Fruit fly (Drosophila melanogaster) whole organism, embryonic: ENCODE measurements around the gene TotM.
A peak's percentile ranks its signal among the peaks of the same experiment; 100 is the strongest.

Experiments used
- C15 ChIP-seq: fragments of 200-800 bp; sonication (Bioruptor generic); IDR thresholded peaks from 3 replicates; pipeline ENCODE4 v1.3.6; 2022; ENCODE audit warnings: missing biosample characterization, missing genetic modification characterization
- CG10979 ChIP-seq: fragments of 200-800 bp; sonication (Bioruptor generic); optimal IDR thresholded peaks from 2 replicates; lab custom pipeline; 2018; ENCODE audit warnings: missing biosample characterization, mild to moderate bottlenecking, missing genetic modification characterization, moderate library complexity
- CG12391 ChIP-seq: fragments of 200-800 bp; sonication (Bioruptor generic); optimal IDR thresholded peaks from 3 replicates; lab custom pipeline; 2018; ENCODE audit warnings: missing biosample characterization, mild to moderate bottlenecking, missing genetic modification characterization, moderate library complexity
- CG12659 ChIP-seq: fragments of 200-800 bp; sonication (Bioruptor generic); optimal IDR thresholded peaks from 3 replicates; lab custom pipeline; 2017; ENCODE audit warnings: mild to moderate bottlenecking, missing biosample characterization, missing genetic modification reagents, missing genetic modification characterization
- CG13894 ChIP-seq: fragments of 200-800 bp; sonication (Bioruptor generic); optimal IDR thresholded peaks from 3 replicates; lab custom pipeline; 2018; ENCODE audit warnings: missing biosample characterization, mild to moderate bottlenecking, missing genetic modification characterization, moderate library complexity
- CG14667 ChIP-seq: fragments of 200-800 bp; sonication (Bioruptor generic); IDR thresholded peaks from 2 replicates; pipeline ENCODE4 v1.3.6; 2022; ENCODE audit warnings: missing biosample characterization, missing genetic modification characterization
- CG1602 ChIP-seq: fragments of 200-800 bp; sonication (Bioruptor generic); optimal IDR thresholded peaks from 3 replicates; lab custom pipeline; 2016; ENCODE audit warnings: missing biosample characterization, missing genetic modification characterization
- CG17612 ChIP-seq: fragments of 200-800 bp; sonication (Bioruptor generic); IDR thresholded peaks from 2 replicates; pipeline ENCODE4 v1.3.6; 2022; ENCODE audit warnings: missing biosample characterization, missing genetic modification characterization
- CG17802 ChIP-seq: fragments of 200-800 bp; sonication (Bioruptor generic); optimal IDR thresholded peaks from 2 replicates; lab custom pipeline; 2018; ENCODE audit warnings: missing biosample characterization, mild to moderate bottlenecking, missing genetic modification characterization, moderate library complexity
- CG17829 ChIP-seq: fragments of 200-800 bp; optimal IDR thresholded peaks from 2 replicates; lab custom pipeline; 2019; ENCODE audit warnings: missing biosample characterization, mild to moderate bottlenecking, missing genetic modification characterization, moderate library complexity
- CG18262 ChIP-seq: fragments of 200-800 bp; optimal IDR thresholded peaks from 3 replicates; lab custom pipeline; 2019; ENCODE audit warnings: missing biosample characterization, mild to moderate bottlenecking, missing genetic modification characterization, moderate library complexity
- CG18619 ChIP-seq: fragments of 200-800 bp; sonication (Bioruptor generic); optimal IDR thresholded peaks from 3 replicates; lab custom pipeline; 2017; ENCODE audit warnings: missing biosample characterization, mild to moderate bottlenecking, missing genetic modification characterization
- CG2129 ChIP-seq: fragments of 200-800 bp; sonication (Bioruptor generic); IDR thresholded peaks from 2 replicates; pipeline ENCODE4 v1.3.6; 2022; ENCODE audit warnings: missing biosample characterization, missing genetic modification characterization; ENCODE audit not compliant: partially characterized antibody
- CG2678 ChIP-seq: fragments of 200-800 bp; sonication (Bioruptor generic); optimal IDR thresholded peaks from 3 replicates; lab custom pipeline; 2019; ENCODE audit warnings: missing biosample characterization, mild to moderate bottlenecking, missing genetic modification characterization, moderate library complexity
- CG2712 ChIP-seq: fragments of 200-800 bp; optimal IDR thresholded peaks from 3 replicates; lab custom pipeline; 2019; ENCODE audit warnings: missing biosample characterization, mild to moderate bottlenecking, missing genetic modification characterization, moderate library complexity
- CG30403 ChIP-seq: fragments of 200-800 bp; sonication (Bioruptor generic); optimal IDR thresholded peaks from 3 replicates; lab custom pipeline; 2016; ENCODE audit warnings: missing biosample characterization, missing genetic modification characterization
- CG32772 ChIP-seq: fragments of 200-800 bp; sonication (Bioruptor generic); IDR thresholded peaks from 2 replicates; pipeline ENCODE4 v1.3.6; 2022; ENCODE audit warnings: missing biosample characterization, missing genetic modification characterization
- CG4707 ChIP-seq: fragments of 200-800 bp; sonication (Bioruptor generic); optimal IDR thresholded peaks from 2 replicates; lab custom pipeline; 2018; ENCODE audit warnings: missing biosample characterization, mild to moderate bottlenecking, missing genetic modification characterization, moderate library complexity
- CG4820 ChIP-seq: fragments of 200-800 bp; sonication (Bioruptor generic); optimal IDR thresholded peaks from 3 replicates; lab custom pipeline; 2016; ENCODE audit warnings: missing biosample characterization, missing genetic modification characterization
- CG7556 ChIP-seq: fragments of 200-800 bp; sonication (Bioruptor generic); optimal IDR thresholded peaks from 2 replicates; lab custom pipeline; 2017; ENCODE audit warnings: missing biosample characterization, mild to moderate bottlenecking, missing genetic modification characterization
- CG8089 ChIP-seq: fragments of 200-800 bp; sonication (Bioruptor generic); optimal IDR thresholded peaks from 3 replicates; lab custom pipeline; 2016; ENCODE audit warnings: missing biosample characterization, missing genetic modification characterization
- CG8924 ChIP-seq: fragments of 200-800 bp; optimal IDR thresholded peaks from 3 replicates; lab custom pipeline; 2019; ENCODE audit warnings: missing biosample characterization, mild to moderate bottlenecking, missing genetic modification characterization, moderate library complexity
- CHES-1-like ChIP-seq: fragments of 200-800 bp; sonication (Bioruptor generic); optimal IDR thresholded peaks from 2 replicates; lab custom pipeline; 2016; ENCODE audit warnings: missing biosample characterization, missing genetic modification characterization
- CTCF ChIP-seq: fragments of 200-800 bp; sonication (Bioruptor generic); optimal IDR thresholded peaks from 2 replicates; lab custom pipeline; 2017; ENCODE audit warnings: missing biosample characterization, mild to moderate bottlenecking, missing genetic modification characterization, moderate library complexity
- Camta ChIP-seq: fragments of 200-800 bp; sonication (Bioruptor generic); optimal IDR thresholded peaks from 2 replicates; lab custom pipeline; 2016; ENCODE audit warnings: missing biosample characterization, missing genetic modification characterization
- GATAe ChIP-seq: fragments of 200-800 bp; sonication (Bioruptor generic); conservative IDR thresholded peaks from 2 replicates; pipeline ENCODE4 v1.3.6; 2022; ENCODE audit warnings: missing biosample characterization, missing genetic modification characterization
- MESR4 ChIP-seq: fragments of 200-800 bp; sonication (Bioruptor generic); optimal IDR thresholded peaks from 2 replicates; lab custom pipeline; 2018; ENCODE audit warnings: missing biosample characterization, mild to moderate bottlenecking, missing genetic modification characterization, moderate library complexity
- Med ChIP-seq: fragments of 200-800 bp; sonication (Bioruptor generic); peaks from one replicate; lab custom pipeline; 2016; ENCODE audit warnings: missing biosample characterization, missing genetic modification characterization, mild to moderate bottlenecking, inconsistent platforms, moderate library complexity
- Sin3A ChIP-seq: fragments of >200 bp; optimal IDR thresholded peaks from 2 replicates; lab custom pipeline; 2018
- Ssrp ChIP-seq: fragments of 200-800 bp; sonication (Bioruptor generic); optimal IDR thresholded peaks from 2 replicates; lab custom pipeline; 2018; ENCODE audit warnings: missing biosample characterization, mild to moderate bottlenecking, missing genetic modification characterization, moderate library complexity
- Tbp ChIP-seq: fragments of >200 bp; optimal IDR thresholded peaks from 2 replicates; lab custom pipeline; 2018; ENCODE audit warnings: missing biosample characterization, missing genetic modification characterization
- amos ChIP-seq: fragments of 200-800 bp; sonication (Bioruptor generic); IDR thresholded peaks from 2 replicates; pipeline ENCODE4 v1.3.6; 2022; ENCODE audit warnings: missing biosample characterization, missing genetic modification characterization; ENCODE audit not compliant: partially characterized antibody
- btn ChIP-seq: fragments of 200-800 bp; sonication (Bioruptor generic); optimal IDR thresholded peaks from 2 replicates; lab custom pipeline; 2016; ENCODE audit warnings: missing biosample characterization, missing genetic modification characterization
- chm ChIP-seq: fragments of 200-800 bp; sonication (Bioruptor generic); IDR thresholded peaks from 2 replicates; pipeline ENCODE4 v1.3.6; 2022; ENCODE audit warnings: missing biosample characterization, missing genetic modification characterization
- crc ChIP-seq: fragments of 200-800 bp; sonication (Bioruptor generic); optimal IDR thresholded peaks from 2 replicates; lab custom pipeline; 2016; ENCODE audit warnings: missing biosample characterization, missing genetic modification characterization
- esg ChIP-seq: fragments of 200-800 bp; sonication (Bioruptor generic); conservative IDR thresholded peaks from 2 replicates; pipeline ENCODE4 v1.3.6; 2022; ENCODE audit warnings: missing biosample characterization, missing genetic modification characterization
- grau ChIP-seq: fragments of 200-800 bp; optimal IDR thresholded peaks from 3 replicates; lab custom pipeline; 2019; ENCODE audit warnings: missing biosample characterization, mild to moderate bottlenecking, missing genetic modification characterization, moderate library complexity
- gro ChIP-seq: fragments of 200-800 bp; sonication (Bioruptor generic); optimal IDR thresholded peaks from 2 replicates; lab custom pipeline; 2016; ENCODE audit warnings: missing biosample characterization, missing genetic modification characterization
- ham ChIP-seq: fragments of 200-800 bp; sonication (Bioruptor generic); IDR thresholded peaks from 2 replicates; pipeline ENCODE4 v1.3.6; 2022; ENCODE audit warnings: missing biosample characterization, missing genetic modification characterization
- hkb ChIP-seq, 2 experiments: fragments of 200-800 bp in 1 of 2; fragments of >200 bp in 1 of 2; sonication (Bioruptor generic) in 1 of 2; IDR thresholded peaks in 1 of 2; optimal IDR thresholded peaks in 1 of 2; 2 replicates each; pipeline versions ENCODE4 v1.3.6 to Lab custom; 2017 to 2022; ENCODE audit warnings: missing biosample characterization in 1 of 2, missing genetic modification characterization in 1 of 2
- insv ChIP-seq, 2 experiments: fragments of 200-800 bp; sonication (Bioruptor generic); optimal IDR thresholded peaks; 3 replicates each; lab custom pipeline; 2016 to 2018; ENCODE audit warnings: missing biosample characterization in 2 of 2, missing genetic modification characterization in 2 of 2
- lab ChIP-seq: fragments of 200-800 bp; sonication (Bioruptor generic); optimal IDR thresholded peaks from 3 replicates; lab custom pipeline; 2017; ENCODE audit warnings: missing biosample characterization, missing genetic modification characterization, mild to moderate bottlenecking, moderate library complexity, missing genetic modification reagents
- mam ChIP-seq: fragments of 200-800 bp; sonication (Bioruptor generic); optimal IDR thresholded peaks from 3 replicates; lab custom pipeline; 2016; ENCODE audit warnings: missing biosample characterization, missing genetic modification characterization
- pan ChIP-seq, 4 experiments: fragments of >200 bp in 3 of 4; fragments of 200-800 bp in 1 of 4; sonication (Bioruptor generic) in 1 of 4; optimal IDR thresholded peaks in 3 of 4; IDR thresholded peaks in 1 of 4; 2 replicates each; pipeline versions ENCODE4 v1.3.6 to Lab custom; 2017 to 2022; ENCODE audit warnings: missing biosample characterization in 2 of 4, missing genetic modification characterization in 2 of 4, mixed read lengths in 1 of 4
- pb ChIP-seq: fragments of 200-800 bp; sonication (Bioruptor generic); optimal IDR thresholded peaks from 3 replicates; lab custom pipeline; 2016; ENCODE audit warnings: missing biosample characterization, missing genetic modification characterization
- pfk ChIP-seq: fragments of 200-800 bp; sonication (Bioruptor generic); optimal IDR thresholded peaks from 2 replicates; lab custom pipeline; 2018; ENCODE audit warnings: missing biosample characterization, mild to moderate bottlenecking, missing genetic modification characterization, moderate library complexity
- sens ChIP-seq: fragments of 200-800 bp; sonication (Bioruptor generic); peaks from one replicate; lab custom pipeline; 2016; ENCODE audit warnings: missing biosample characterization, missing genetic modification characterization
- trem ChIP-seq: fragments of 200-800 bp; optimal IDR thresholded peaks from 3 replicates; lab custom pipeline; 2019; ENCODE audit warnings: missing biosample characterization, mild to moderate bottlenecking, missing genetic modification characterization, moderate library complexity
- unpg ChIP-seq: fragments of 200-800 bp; sonication (Bioruptor generic); optimal IDR thresholded peaks from 3 replicates; lab custom pipeline; 2018; ENCODE audit warnings: missing biosample characterization, mild to moderate bottlenecking, missing genetic modification characterization, moderate library complexity
- zen2 ChIP-seq: fragments of 200-800 bp; sonication (Bioruptor generic); IDR thresholded peaks from 3 replicates; pipeline ENCODE4 v1.3.6; 2022; ENCODE audit warnings: missing biosample characterization, missing genetic modification characterization; ENCODE audit not compliant: partially characterized antibody
- zfh1 ChIP-seq: fragments of 200-800 bp; sonication (Bioruptor generic); IDR thresholded peaks from 3 replicates; pipeline ENCODE4 v1.3.6; 2022; ENCODE audit warnings: missing biosample characterization, missing genetic modification characterization

The TotM gene

dm6 chr2L:5378829-5379228 lies 49.2 kb downstream of the TotM start (continued):
- no peak for TF ChIP-seq CG7556 (GFP tag; lab: Kevin White, UChicago)
- no peak for TF ChIP-seq hkb (optimal IDR thresholded peaks at IDR 0.05; lab: Kevin White, UChicago)
- TF ChIP-seq hkb (GFP tag; IDR thresholded peaks at IDR 0.05; lab: Robert Waterston, UW): no peak
- TF ChIP-seq C15 (GFP tag; lab: Robert Waterston, UW): no peak
- TF ChIP-seq zen2 (GFP tag; lab: Robert Waterston, UW): no peak
- TF ChIP-seq CG2129 (GFP tag; lab: Robert Waterston, UW): no peak
- no peak for TF ChIP-seq lab (GFP tag; lab: Kevin White, UChicago)
- TF ChIP-seq zfh1 (GFP tag; lab: Robert Waterston, UW): peak; percentile 55; the same call in 2 of the 3 replicates
- TF ChIP-seq CG2712 (tag; lab: Kevin White, UChicago): peak; percentile 59
- TF ChIP-seq CG30403 (GFP tag; lab: Kevin White, UChicago): peak; percentile 14
- peak; percentile 24 for TF ChIP-seq unpg
- no peak for TF ChIP-seq Camta (GFP tag; lab: Kevin White, UChicago)
- peak; percentile 14 for TF ChIP-seq CG8924 (tag; lab: Kevin White, UChicago)
- TF ChIP-seq CG32772 (GFP tag; lab: Robert Waterston, UW): no peak
- no peak for TF ChIP-seq GATAe (GFP tag; lab: Robert Waterston, UW)
- TF ChIP-seq sens (GFP tag; lab: Kevin White, UChicago): peak; percentile 81
- TF ChIP-seq CHES-1-like (GFP tag; lab: Kevin White, UChicago): no peak
- peak; percentile 29 for TF ChIP-seq CG2678 (tag; lab: Kevin White, UChicago)
- no peak for TF ChIP-seq insv (GFP tag; optimal IDR thresholded peaks at IDR 0.05; lab: Kevin White, UChicago)
- no peak for TF ChIP-seq pb (GFP tag; lab: Kevin White, UChicago)
- TF ChIP-seq CG18262 (tag; lab: Kevin White, UChicago): peak; percentile 56
- peak; percentile 0 for TF ChIP-seq CG4820
- TF ChIP-seq mam: no peak
- no peak for TF ChIP-seq CG17802
- TF ChIP-seq CG8089 (GFP tag; lab: Kevin White, UChicago): no peak
- TF ChIP-seq CG18619 (GFP tag; lab: Kevin White, UChicago): no peak
- TF ChIP-seq pfk (GFP tag; lab: Kevin White, UChicago): no peak
- peak; percentile 47 for TF ChIP-seq CG10979 (tag; lab: Kevin White, UChicago)
- no peak for TF ChIP-seq CG14667 (GFP tag; lab: Robert Waterston, UW)
- peak; percentile 5 for TF ChIP-seq grau (tag; lab: Kevin White, UChicago)
- no peak for TF ChIP-seq crc (GFP tag; lab: Kevin White, UChicago)
- TF ChIP-seq CG17829 (tag; lab: Kevin White, UChicago): peak; percentile 14
- TF ChIP-seq CG17612 (GFP tag; lab: Robert Waterston, UW): no peak
- TF ChIP-seq CG12391: peak; percentile 15
- no peak for TF ChIP-seq ham (GFP tag; lab: Robert Waterston, UW)
- no peak for TF ChIP-seq CTCF (GFP tag; lab: Kevin White, UChicago)
- no peak for TF ChIP-seq esg (GFP tag; lab: Robert Waterston, UW)
- TF ChIP-seq trem (tag; lab: Kevin White, UChicago): peak; percentile 2
- TF ChIP-seq Tbp (GFP tag; lab: Kevin White, UChicago): no peak
- TF ChIP-seq CG13894 (tag; lab: Kevin White, UChicago): no peak
- no peak for TF ChIP-seq amos
- no peak for TF ChIP-seq btn (GFP tag; lab: Kevin White, UChicago)
- TF ChIP-seq CG1602 (GFP tag; lab: Kevin White, UChicago): no peak
- no peak for TF ChIP-seq CG12659 (GFP tag; lab: Kevin White, UChicago)
- no peak for TF ChIP-seq Sin3A (lab: Kevin White, UChicago)
- TF ChIP-seq chm (GFP tag; lab: Robert Waterston, UW): no peak; the same call in 1 of the 2 replicates
- no peak for TF ChIP-seq MESR4 (GFP tag; lab: Kevin White, UChicago)
- TF ChIP-seq Ssrp (tag; lab: Kevin White, UChicago): peak; percentile 24
- no peak for TF ChIP-seq pan (optimal IDR thresholded peaks at IDR 0.05; lab: Kevin White, UChicago)
- peak in 1 of 2 experiments; percentile 9 for TF ChIP-seq pan (GFP tag; optimal IDR thresholded peaks at IDR 0.05 in 1 of 2, IDR thresholded peaks at IDR 0.05 in 1 of 2)
- TF ChIP-seq CG4707 (GFP tag; lab: Kevin White, UChicago): no peak
- TF ChIP-seq gro (GFP tag; lab: Kevin White, UChicago): no peak
- peak; percentile 49 for TF ChIP-seq Med (GFP tag; lab: Kevin White, UChicago)
